Worm (Caenorhabditis elegans): Measurements from ENCODE around the gene K08H2.5.

ce11 chrX:13223437-13223836 is 18.7 kb downstream of the K08H2.5 start, which contains the start of gene skr-20:
- TF ChIP-seq ttx-3 (tag; optimal IDR thresholded peaks at IDR 0.05) (no peak), ceh-31 (tag; optimal IDR thresholded peaks at IDR 0.05) (no peak), ama-1 (optimal IDR thresholded peaks at IDR 0.05) (no peak), fkh-10 (GFP tag; optimal IDR thresholded peaks at IDR 0.05) (no peak)
